Worm (Caenorhabditis elegans) whole organism, L2 larva: Measurements from ENCODE around the gene C29A12.22.
A peak's percentile ranks its signal among the peaks of the same experiment; 100 is the strongest.

Experiments used
- F13H6.1 ChIP-seq: sonication (generic microtip); optimal IDR thresholded peaks from 2 replicates; lab custom pipeline; 2016; ENCODE audit warnings: missing genetic modification characterization, missing compliant biosample characterization
- R02D3.7 ChIP-seq: fragments of 150-350 bp; optimal IDR thresholded peaks from 2 replicates; lab custom pipeline; 2014; ENCODE audit warnings: missing biosample characterization, missing genetic modification characterization
- Y55F3AM.14 ChIP-seq: fragments of 200-800 bp; sonication (Bioruptor generic); optimal IDR thresholded peaks from 2 replicates; lab custom pipeline; 2018; ENCODE audit warnings: mild to moderate bottlenecking, missing genetic modification characterization, missing compliant biosample characterization
- alr-1 ChIP-seq: fragments of 150-350 bp; optimal IDR thresholded peaks from 2 replicates; lab custom pipeline; 2014; ENCODE audit warnings: missing biosample characterization, missing genetic modification characterization
- aly-2 ChIP-seq: fragments of 150-350 bp; optimal IDR thresholded peaks from 2 replicates; lab custom pipeline; 2014; ENCODE audit warnings: missing biosample characterization, missing genetic modification characterization
- ama-1 ChIP-seq: fragments of 150-350 bp; optimal IDR thresholded peaks from 2 replicates; lab custom pipeline; 2018; ENCODE audit warnings: inconsistent platforms
- ceh-16 ChIP-seq: fragments of 150-350 bp; optimal IDR thresholded peaks from 2 replicates; lab custom pipeline; 2014; ENCODE audit warnings: missing biosample characterization, missing genetic modification characterization
- ceh-82 ChIP-seq: fragments of 150-350 bp; optimal IDR thresholded peaks from 2 replicates; lab custom pipeline; 2014; ENCODE audit warnings: missing biosample characterization, missing genetic modification characterization
- crh-2 ChIP-seq: sonication (generic microtip); optimal IDR thresholded peaks from 2 replicates; lab custom pipeline; 2017; ENCODE audit warnings: missing biosample characterization, missing genetic modification characterization
- egl-27 ChIP-seq: sonication (generic microtip); optimal IDR thresholded peaks from 3 replicates; lab custom pipeline; 2017; ENCODE audit warnings: missing biosample characterization, missing genetic modification reagents, missing genetic modification characterization
- elt-1 ChIP-seq: fragments of 150-350 bp; optimal IDR thresholded peaks from 2 replicates; lab custom pipeline; 2014; ENCODE audit warnings: missing biosample characterization, missing genetic modification characterization
- fos-1 ChIP-seq: fragments of 150-350 bp; optimal IDR thresholded peaks from 2 replicates; lab custom pipeline; 2014; ENCODE audit warnings: missing biosample characterization, missing genetic modification characterization
- gmeb-1 ChIP-seq: fragments of 150-350 bp; optimal IDR thresholded peaks from 2 replicates; lab custom pipeline; 2014; ENCODE audit warnings: missing biosample characterization, missing genetic modification characterization
- lin-11 ChIP-seq: fragments of 150-350 bp; sonication (generic microtip); optimal IDR thresholded peaks from 2 replicates; lab custom pipeline; 2014; ENCODE audit warnings: missing biosample characterization, missing genetic modification characterization, inconsistent platforms, mixed read lengths
- lin-13 ChIP-seq: fragments of 150-350 bp; optimal IDR thresholded peaks from 2 replicates; lab custom pipeline; 2014; ENCODE audit warnings: missing biosample characterization, missing genetic modification reagents, missing genetic modification characterization
- lin-39 ChIP-seq: fragments of 150-350 bp; optimal IDR thresholded peaks from 2 replicates; lab custom pipeline; 2014; ENCODE audit warnings: missing biosample characterization, missing genetic modification reagents, missing genetic modification characterization
- lsy-2 ChIP-seq, 2 experiments: fragments of 150-350 bp in 1 of 2; sonication (generic microtip) in 1 of 2; optimal IDR thresholded peaks; 2 replicates each; lab custom pipeline; 2014 to 2017; ENCODE audit warnings: missing biosample characterization in 2 of 2, missing genetic modification characterization in 2 of 2
- mab-5 ChIP-seq: fragments of 150-350 bp; optimal IDR thresholded peaks from 2 replicates; lab custom pipeline; 2014; ENCODE audit warnings: missing biosample characterization, missing genetic modification characterization
- mbf-1 ChIP-seq: sonication (generic microtip); optimal IDR thresholded peaks from 2 replicates; lab custom pipeline; 2017; ENCODE audit warnings: missing biosample characterization, missing genetic modification characterization
- mdl-1 ChIP-seq, 2 experiments: fragments of 150-350 bp in 1 of 2; sonication (generic microtip) in 1 of 2; optimal IDR thresholded peaks; 2 replicates each; lab custom pipeline; 2017; ENCODE audit warnings: missing biosample characterization in 2 of 2, missing genetic modification characterization in 2 of 2
- nhr-11 ChIP-seq: fragments of 150-350 bp; optimal IDR thresholded peaks from 2 replicates; lab custom pipeline; 2014; ENCODE audit warnings: missing biosample characterization, missing genetic modification characterization
- nhr-129 ChIP-seq: fragments of 150-350 bp; optimal IDR thresholded peaks from 2 replicates; lab custom pipeline; 2014; ENCODE audit warnings: missing biosample characterization, missing genetic modification characterization
- nhr-21 ChIP-seq: fragments of 150-350 bp; optimal IDR thresholded peaks from 2 replicates; lab custom pipeline; 2014; ENCODE audit warnings: missing biosample characterization, missing genetic modification characterization
- nhr-23 ChIP-seq: fragments of 150-350 bp; optimal IDR thresholded peaks from 2 replicates; lab custom pipeline; 2014; ENCODE audit warnings: missing biosample characterization, missing genetic modification reagents, missing genetic modification characterization
- nhr-237 ChIP-seq: fragments of 150-350 bp; optimal IDR thresholded peaks from 2 replicates; lab custom pipeline; 2014; ENCODE audit warnings: missing biosample characterization, missing genetic modification characterization
- nhr-25 ChIP-seq: fragments of 150-350 bp; sonication (generic microtip); optimal IDR thresholded peaks from 3 replicates; lab custom pipeline; 2014; ENCODE audit warnings: missing biosample characterization, missing genetic modification characterization
- nhr-6 ChIP-seq: fragments of 150-350 bp; optimal IDR thresholded peaks from 2 replicates; lab custom pipeline; 2014; ENCODE audit warnings: missing biosample characterization, missing genetic modification characterization
- nhr-77 ChIP-seq: fragments of 150-350 bp; optimal IDR thresholded peaks from 2 replicates; lab custom pipeline; 2014; ENCODE audit warnings: missing biosample characterization, missing genetic modification characterization
- sem-4 ChIP-seq: fragments of 150-350 bp; optimal IDR thresholded peaks from 2 replicates; lab custom pipeline; 2014; ENCODE audit warnings: missing biosample characterization, missing genetic modification reagents, missing genetic modification characterization
- skn-1 ChIP-seq: sonication (generic microtip); optimal IDR thresholded peaks from 2 replicates; lab custom pipeline; 2017; ENCODE audit warnings: missing biosample characterization, missing genetic modification characterization
- sma-3 ChIP-seq: sonication (generic microtip); optimal IDR thresholded peaks from 2 replicates; lab custom pipeline; 2016; ENCODE audit warnings: missing genetic modification reagents, missing genetic modification characterization, missing compliant biosample characterization
- sma-9 ChIP-seq, 2 experiments: fragments of 150-350 bp in 1 of 2; sonication (generic microtip) in 1 of 2; optimal IDR thresholded peaks; 2 replicates each; lab custom pipeline; 2014 to 2016; ENCODE audit warnings: missing genetic modification characterization in 2 of 2, mild to moderate bottlenecking in 1 of 2, missing biosample characterization in 1 of 2, missing compliant biosample characterization in 1 of 2, missing genetic modification reagents in 1 of 2, moderate library complexity in 1 of 2
- snpc-4 ChIP-seq: fragments of 150-350 bp; optimal IDR thresholded peaks from 2 replicates; lab custom pipeline; 2014; ENCODE audit warnings: missing biosample characterization, missing genetic modification characterization
- unc-39 ChIP-seq: fragments of 150-350 bp; optimal IDR thresholded peaks from 2 replicates; lab custom pipeline; 2014; ENCODE audit warnings: missing biosample characterization, missing genetic modification characterization
- unc-62 ChIP-seq: fragments of 150-350 bp; optimal IDR thresholded peaks from 2 replicates; lab custom pipeline; 2014; ENCODE audit warnings: missing biosample characterization, missing genetic modification reagents, missing genetic modification characterization
- zag-1 ChIP-seq: fragments of 150-350 bp; optimal IDR thresholded peaks from 2 replicates; lab custom pipeline; 2014; ENCODE audit warnings: missing biosample characterization, missing genetic modification characterization
- ztf-1 ChIP-seq: fragments of 200-800 bp; sonication (Bioruptor generic); conservative IDR thresholded peaks from 2 replicates; pipeline ENCODE4 v1.3.6; 2022; ENCODE audit warnings: missing genetic modification characterization, missing compliant biosample characterization
- ztf-4 ChIP-seq: fragments of 150-350 bp; optimal IDR thresholded peaks from 2 replicates; lab custom pipeline; 2014; ENCODE audit warnings: missing biosample characterization, missing genetic modification characterization

Gene C29A12.22

DNA sequence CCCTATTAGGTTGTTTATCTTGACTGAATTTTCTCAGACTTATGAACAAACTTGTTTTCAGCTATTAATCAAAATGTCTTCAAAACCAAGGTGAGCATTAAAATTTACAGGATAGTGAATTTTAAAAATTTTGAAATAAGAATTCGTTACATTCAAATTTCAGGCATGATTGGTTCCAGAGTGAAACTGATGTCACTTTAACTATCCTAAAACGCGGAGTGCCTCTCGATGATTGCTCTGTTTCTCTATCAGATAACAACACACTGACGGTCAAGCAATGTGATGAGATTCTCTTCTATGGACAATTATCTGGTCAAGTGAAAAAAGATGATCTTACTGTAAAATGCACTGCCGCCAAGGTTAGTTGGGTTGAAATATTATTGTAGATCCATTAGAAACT lies 40.5 kb upstream of the C29A12.22 start, which contains the start of gene D1054.3:
Gene D1054.3, plus strand, starts transcription at position 62 of the 400 bp plus-strand sequence.
- no peak for TF ChIP-seq Y55F3AM.14
- no peak for TF ChIP-seq zag-1 (tag; lab: Kevin White, UChicago)
- TF ChIP-seq ama-1: no peak
- no peak for TF ChIP-seq ceh-82 (tag; lab: Kevin White, UChicago)
- no peak for TF ChIP-seq lin-39
- no peak for TF ChIP-seq alr-1 (tag; lab: Kevin White, UChicago)
- no peak for TF ChIP-seq sem-4 (tag; lab: Kevin White, UChicago)
- no peak for TF ChIP-seq fos-1 (tag; lab: Kevin White, UChicago)
- no peak for TF ChIP-seq mdl-1 (tag; optimal IDR thresholded peaks at IDR 0.05; lab: Kevin White, UChicago)
- TF ChIP-seq unc-62 (GFP tag; lab: Kevin White, UChicago): no peak
- TF ChIP-seq mbf-1: no peak
- TF ChIP-seq ztf-1: no peak
- TF ChIP-seq elt-1 (tag; lab: Kevin White, UChicago): no peak
- no peak for TF ChIP-seq nhr-77
- no peak for TF ChIP-seq gmeb-1 (tag; lab: Kevin White, UChicago)
- no peak for TF ChIP-seq F13H6.1 (tag; lab: Kevin White, UChicago)
- no peak for TF ChIP-seq nhr-129 (tag; lab: Kevin White, UChicago)
- no peak for TF ChIP-seq aly-2
- no peak for TF ChIP-seq nhr-23 (tag; lab: Kevin White, UChicago)
- TF ChIP-seq snpc-4 (tag; lab: Kevin White, UChicago): no peak

DNA sequence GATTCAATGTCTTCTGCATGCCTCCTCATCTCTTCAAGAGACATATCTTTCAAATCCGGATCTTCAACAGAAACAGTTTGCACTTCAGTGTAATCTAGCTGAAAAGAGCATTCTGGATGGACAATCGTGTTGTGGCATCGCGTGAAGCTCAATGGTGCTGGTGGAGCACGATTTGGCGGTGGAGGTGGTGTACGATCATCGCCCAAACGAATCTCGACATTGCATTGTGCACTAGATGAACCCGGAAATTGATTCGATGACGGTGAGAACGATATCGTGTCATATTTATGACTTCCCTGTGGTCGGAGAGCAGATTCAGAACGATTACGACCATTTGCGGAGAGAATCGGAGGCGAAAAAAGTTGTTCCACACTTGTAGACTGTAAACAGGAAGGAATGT lies 38.6 kb upstream of the C29A12.22 start:
- TF ChIP-seq nhr-25 (tag; lab: Kevin White, UChicago) (no peak), nhr-21 (tag; lab: Kevin White, UChicago) (no peak), nhr-23 (tag; lab: Kevin White, UChicago) (no peak), ztf-4 (tag; lab: Kevin White, UChicago) (no peak), unc-62 (GFP tag; lab: Kevin White, UChicago) (no peak), egl-27 (tag; lab: Kevin White, UChicago) (no peak)

DNA sequence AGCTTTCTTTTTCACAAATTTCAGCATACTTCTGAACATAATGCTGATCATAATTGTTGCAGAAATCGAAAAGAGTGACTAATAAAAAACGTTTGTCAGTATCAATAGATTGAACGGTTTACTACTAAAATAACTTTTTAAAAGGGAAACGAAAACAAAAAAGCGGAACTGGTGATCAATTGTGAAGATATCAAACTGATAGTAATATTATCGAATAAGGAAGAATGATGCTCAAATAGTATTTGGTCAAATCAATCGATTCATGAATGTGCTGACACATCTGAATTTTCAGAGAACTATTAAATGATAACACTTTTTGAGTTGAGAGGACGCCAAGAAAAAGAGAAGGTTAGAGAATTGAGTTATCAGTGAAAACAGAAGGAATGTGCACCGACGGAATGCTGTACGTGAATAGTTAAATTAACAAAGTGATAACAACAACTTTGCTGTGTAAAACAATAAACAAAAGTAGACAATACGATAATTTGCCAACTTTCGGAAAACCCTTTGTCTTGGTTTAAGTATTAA lies 35.3 kb upstream of the C29A12.22 start, which contains the start of gene D1054.5:
Gene D1054.5, minus strand, starts transcription at position 51 of the 528 bp plus-strand sequence.
- TF ChIP-seq fos-1 (tag; lab: Kevin White, UChicago): peak; percentile 92
- TF ChIP-seq crh-2 (tag; lab: Kevin White, UChicago): peak; percentile 45
- peak; percentile 1 for TF ChIP-seq gmeb-1 (tag; lab: Kevin White, UChicago)
- peak; percentile 83 for TF ChIP-seq sma-9 (GFP tag; optimal IDR thresholded peaks at IDR 0.05; lab: Kevin White, UChicago)
- TF ChIP-seq sma-9 (tag; optimal IDR thresholded peaks at IDR 0.05; lab: Kevin White, UChicago): no peak
- no peak for TF ChIP-seq mab-5
- no peak for TF ChIP-seq ztf-4 (tag; lab: Kevin White, UChicago)

DNA sequence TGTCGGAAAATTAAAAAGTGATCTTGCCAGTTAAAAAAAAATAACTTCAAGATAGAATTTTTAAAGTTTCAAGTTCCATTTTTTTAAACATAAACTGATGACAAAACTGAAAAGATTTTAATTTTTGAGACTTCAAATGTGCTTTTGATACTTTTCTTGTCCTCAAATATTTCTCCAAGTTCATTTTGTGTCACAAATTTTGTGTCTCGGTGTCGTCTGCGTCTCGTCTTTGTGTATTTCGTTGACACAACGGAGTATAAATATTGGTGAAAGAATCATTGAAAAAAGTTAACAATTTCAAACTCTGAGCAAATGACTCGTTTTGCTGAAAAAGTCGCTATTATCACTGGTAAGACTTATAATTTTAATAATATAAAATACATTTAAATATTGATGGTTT lies 27.9 kb upstream of the C29A12.22 start, which contains the start of gene D1054.8:
Gene D1054.8, plus strand, starts transcription at position 301 of the 400 bp plus-strand sequence.
- TF ChIP-seq nhr-237 (tag; lab: Kevin White, UChicago): no peak
- no peak for TF ChIP-seq ceh-82 (tag; lab: Kevin White, UChicago)
- TF ChIP-seq aly-2: no peak
- no peak for TF ChIP-seq nhr-77
- TF ChIP-seq unc-39: no peak
- TF ChIP-seq lin-13 (GFP tag; lab: Kevin White, UChicago): no peak
- TF ChIP-seq skn-1: no peak
- TF ChIP-seq R02D3.7 (tag; lab: Kevin White, UChicago): no peak
- no peak for TF ChIP-seq nhr-21 (tag; lab: Kevin White, UChicago)
- no peak for TF ChIP-seq ceh-16 (tag; lab: Kevin White, UChicago)
- TF ChIP-seq ama-1: no peak
- TF ChIP-seq sem-4 (tag; lab: Kevin White, UChicago): no peak
- TF ChIP-seq lin-39: no peak

DNA sequence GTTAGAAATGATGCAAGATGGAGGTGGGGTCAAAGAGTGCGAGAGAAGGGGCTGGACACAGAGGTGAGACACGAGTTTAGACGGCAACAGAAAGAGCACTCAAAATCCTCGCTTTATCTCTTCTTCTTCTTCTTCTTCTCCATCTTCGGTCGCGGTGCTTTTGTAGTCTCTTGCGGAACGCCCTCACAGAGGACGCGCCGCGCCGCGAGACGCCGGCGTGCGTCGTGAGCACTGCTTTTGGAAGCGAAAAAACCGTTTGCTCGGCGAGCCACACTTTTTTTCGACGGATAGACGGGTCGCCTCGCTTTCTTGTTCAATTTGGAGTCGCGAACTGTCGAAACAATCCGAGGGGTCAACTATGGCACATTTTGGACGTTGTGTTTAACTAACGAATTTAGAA lies 20.9 kb upstream of the C29A12.22 start, which contains the start of gene D1054.9:
Gene D1054.9, minus strand, starts transcription at position 137 of the 400 bp plus-strand sequence.
- TF ChIP-seq lin-11 (tag; lab: Kevin White, UChicago) (no peak), nhr-11 (tag; lab: Kevin White, UChicago) (no peak), sma-3 (GFP tag; lab: Kevin White, UChicago) (no peak), zag-1 (tag; lab: Kevin White, UChicago) (no peak), nhr-21 (tag; lab: Kevin White, UChicago) (no peak), sem-4 (tag; lab: Kevin White, UChicago) (no peak), ztf-1 (no peak), sma-9 (GFP tag; optimal IDR thresholded peaks at IDR 0.05; lab: Kevin White, UChicago) (no peak), sma-9 (tag; optimal IDR thresholded peaks at IDR 0.05; lab: Kevin White, UChicago) (no peak), nhr-77 (no peak), nhr-129 (tag; lab: Kevin White, UChicago) (no peak), aly-2 (no peak), snpc-4 (tag; lab: Kevin White, UChicago) (no peak), lsy-2 (tag; optimal IDR thresholded peaks at IDR 0.05; lab: Kevin White, UChicago) (no peak), nhr-6 (tag; lab: Kevin White, UChicago) (no peak), fos-1 (tag; lab: Kevin White, UChicago) (no peak)
- TF ChIP-seq, all 48 proteins: peak for 0
